Worm (Caenorhabditis elegans) whole organism, early embryonic: ENCODE results near the gene nhr-163.

Source experiments
- B0310.2 ChIP-seq: sonication (generic microtip); optimal IDR thresholded peaks from 2 replicates; lab custom pipeline; 2016; ENCODE audit warnings: mild to moderate bottlenecking, missing genetic modification characterization, missing compliant biosample characterization
- F13C5.2 ChIP-seq: sonication (generic microtip); optimal IDR thresholded peaks from 2 replicates; lab custom pipeline; 2017; ENCODE audit warnings: mild to moderate bottlenecking, missing genetic modification characterization, inconsistent platforms, missing compliant biosample characterization
- ama-1 ChIP-seq: fragments of 150-350 bp; optimal IDR thresholded peaks from 2 replicates; lab custom pipeline; 2014
- ets-7 ChIP-seq: sonication (generic microtip); optimal IDR thresholded peaks from 2 replicates; lab custom pipeline; 2016; ENCODE audit warnings: missing genotype, missing genetic modification characterization, missing compliant biosample characterization
- flt-1 ChIP-seq: fragments of 200-800 bp; sonication (Bioruptor generic); IDR thresholded peaks from 2 replicates; pipeline ENCODE4 v1.3.6; 2022; ENCODE audit warnings: missing genetic modification characterization, missing compliant biosample characterization
- hmbx-1 ChIP-seq: sonication (generic microtip); optimal IDR thresholded peaks from 2 replicates; lab custom pipeline; 2016; ENCODE audit warnings: mild to moderate bottlenecking, missing genetic modification characterization, missing compliant biosample characterization
- hmg-4 ChIP-seq: fragments of 200-800 bp; sonication (Bioruptor generic); optimal IDR thresholded peaks from 2 replicates; lab custom pipeline; 2018; ENCODE audit warnings: mild to moderate bottlenecking, missing genetic modification characterization, missing compliant biosample characterization
- scrt-1 ChIP-seq: fragments of 200-800 bp; sonication (Bioruptor generic); IDR thresholded peaks from 2 replicates; pipeline ENCODE4 v1.3.6; 2022; ENCODE audit warnings: missing genetic modification characterization, missing compliant biosample characterization
- tbx-11 ChIP-seq: fragments of 200-800 bp; sonication (Bioruptor generic); IDR thresholded peaks from 2 replicates; pipeline ENCODE4 v1.3.6; 2022; ENCODE audit warnings: missing genetic modification characterization, missing compliant biosample characterization
- tbx-37 ChIP-seq: fragments of 200-800 bp; sonication (Bioruptor generic); conservative IDR thresholded peaks from 2 replicates; pipeline ENCODE4 v1.3.6; 2022; ENCODE audit warnings: missing genetic modification reagents, missing genetic modification characterization, missing compliant biosample characterization
- tra-4 ChIP-seq: sonication (generic microtip); optimal IDR thresholded peaks from 2 replicates; lab custom pipeline; 2017; ENCODE audit warnings: missing genetic modification characterization, missing compliant biosample characterization

ce11 chrV:6951306-6951705 lies 34.5 kb downstream of the nhr-163 start, which contains the start of gene T07H8.11:
- TF ChIP-seq tra-4 (tag; lab: Kevin White, UChicago) = no peak
- TF ChIP-seq ama-1 = no peak
- no peak for TF ChIP-seq hmg-4
- no peak for TF ChIP-seq scrt-1
- no peak for TF ChIP-seq flt-1 (GFP tag; lab: Robert Waterston, UW)
- TF ChIP-seq tbx-37 (GFP tag; lab: Robert Waterston, UW) = no peak
- TF ChIP-seq ets-7 = no peak
- TF ChIP-seq hmbx-1 (tag; lab: Kevin White, UChicago) = no peak
- TF ChIP-seq tbx-11 = no peak
- TF ChIP-seq F13C5.2 (tag; lab: Kevin White, UChicago) = no peak
- no peak for TF ChIP-seq B0310.2 (tag; lab: Kevin White, UChicago)
